Worm (Caenorhabditis elegans) whole organism, L2 larva: Measurements from ENCODE around the gene srd-56.

Experiments
- C34F6.9 ChIP-seq: fragments of 150-350 bp; optimal IDR thresholded peaks from 2 replicates; lab custom pipeline; 2014; ENCODE audit warnings: missing biosample characterization, missing genetic modification characterization
- F13H6.1 ChIP-seq: sonication (generic microtip); optimal IDR thresholded peaks from 2 replicates; lab custom pipeline; 2016; ENCODE audit warnings: missing genetic modification characterization, missing compliant biosample characterization
- R02D3.7 ChIP-seq: fragments of 150-350 bp; optimal IDR thresholded peaks from 2 replicates; lab custom pipeline; 2014; ENCODE audit warnings: missing biosample characterization, missing genetic modification characterization
- Y55F3AM.14 ChIP-seq: fragments of 200-800 bp; sonication (Bioruptor generic); optimal IDR thresholded peaks from 2 replicates; lab custom pipeline; 2018; ENCODE audit warnings: mild to moderate bottlenecking, missing genetic modification characterization, missing compliant biosample characterization
- ZK546.5 ChIP-seq: sonication (generic microtip); optimal IDR thresholded peaks from 2 replicates; lab custom pipeline; 2017; ENCODE audit warnings: missing biosample characterization, missing genetic modification characterization
- alr-1 ChIP-seq: fragments of 150-350 bp; optimal IDR thresholded peaks from 2 replicates; lab custom pipeline; 2014; ENCODE audit warnings: missing biosample characterization, missing genetic modification characterization
- aly-2 ChIP-seq: fragments of 150-350 bp; optimal IDR thresholded peaks from 2 replicates; lab custom pipeline; 2014; ENCODE audit warnings: missing biosample characterization, missing genetic modification characterization
- ama-1 ChIP-seq: fragments of 150-350 bp; optimal IDR thresholded peaks from 2 replicates; lab custom pipeline; 2018; ENCODE audit warnings: inconsistent platforms
- blmp-1 ChIP-seq: sonication (generic microtip); optimal IDR thresholded peaks from 2 replicates; lab custom pipeline; 2017; ENCODE audit warnings: missing genetic modification characterization, mild to moderate bottlenecking, missing compliant biosample characterization, antibody characterized with exemption, moderate library complexity; ENCODE audit not compliant: insufficient read depth
- ceh-16 ChIP-seq: fragments of 150-350 bp; optimal IDR thresholded peaks from 2 replicates; lab custom pipeline; 2014; ENCODE audit warnings: missing biosample characterization, missing genetic modification characterization
- ceh-82 ChIP-seq: fragments of 150-350 bp; optimal IDR thresholded peaks from 2 replicates; lab custom pipeline; 2014; ENCODE audit warnings: missing biosample characterization, missing genetic modification characterization
- crh-2 ChIP-seq: sonication (generic microtip); optimal IDR thresholded peaks from 2 replicates; lab custom pipeline; 2017; ENCODE audit warnings: missing biosample characterization, missing genetic modification characterization
- dmd-4 ChIP-seq: sonication (generic microtip); optimal IDR thresholded peaks from 2 replicates; lab custom pipeline; 2017; ENCODE audit warnings: missing biosample characterization, missing genetic modification characterization
- egl-27 ChIP-seq: sonication (generic microtip); optimal IDR thresholded peaks from 3 replicates; lab custom pipeline; 2017; ENCODE audit warnings: missing biosample characterization, missing genetic modification reagents, missing genetic modification characterization
- elt-1 ChIP-seq: fragments of 150-350 bp; optimal IDR thresholded peaks from 2 replicates; lab custom pipeline; 2014; ENCODE audit warnings: missing biosample characterization, missing genetic modification characterization
- elt-3 ChIP-seq: sonication (generic microtip); optimal IDR thresholded peaks from 2 replicates; lab custom pipeline; 2017; ENCODE audit warnings: missing biosample characterization, missing genetic modification characterization
- fos-1 ChIP-seq: fragments of 150-350 bp; optimal IDR thresholded peaks from 2 replicates; lab custom pipeline; 2014; ENCODE audit warnings: missing biosample characterization, missing genetic modification characterization
- gmeb-1 ChIP-seq: fragments of 150-350 bp; optimal IDR thresholded peaks from 2 replicates; lab custom pipeline; 2014; ENCODE audit warnings: missing biosample characterization, missing genetic modification characterization
- lin-11 ChIP-seq: fragments of 150-350 bp; sonication (generic microtip); optimal IDR thresholded peaks from 2 replicates; lab custom pipeline; 2014; ENCODE audit warnings: missing biosample characterization, missing genetic modification characterization, inconsistent platforms, mixed read lengths
- lin-13 ChIP-seq: fragments of 150-350 bp; optimal IDR thresholded peaks from 2 replicates; lab custom pipeline; 2014; ENCODE audit warnings: missing biosample characterization, missing genetic modification reagents, missing genetic modification characterization
- lin-39 ChIP-seq: fragments of 150-350 bp; optimal IDR thresholded peaks from 2 replicates; lab custom pipeline; 2014; ENCODE audit warnings: missing biosample characterization, missing genetic modification reagents, missing genetic modification characterization
- lsy-2 ChIP-seq, 2 experiments: fragments of 150-350 bp in 1 of 2; sonication (generic microtip) in 1 of 2; optimal IDR thresholded peaks; 2 replicates each; lab custom pipeline; 2014 to 2017; ENCODE audit warnings: missing biosample characterization in 2 of 2, missing genetic modification characterization in 2 of 2
- mab-5 ChIP-seq: fragments of 150-350 bp; optimal IDR thresholded peaks from 2 replicates; lab custom pipeline; 2014; ENCODE audit warnings: missing biosample characterization, missing genetic modification characterization
- mbf-1 ChIP-seq: sonication (generic microtip); optimal IDR thresholded peaks from 2 replicates; lab custom pipeline; 2017; ENCODE audit warnings: missing biosample characterization, missing genetic modification characterization
- mdl-1 ChIP-seq, 2 experiments: fragments of 150-350 bp in 1 of 2; sonication (generic microtip) in 1 of 2; optimal IDR thresholded peaks; 2 replicates each; lab custom pipeline; 2017; ENCODE audit warnings: missing biosample characterization in 2 of 2, missing genetic modification characterization in 2 of 2
- nhr-10 ChIP-seq: sonication (generic microtip); optimal IDR thresholded peaks from 2 replicates; lab custom pipeline; 2017; ENCODE audit warnings: missing biosample characterization, missing genetic modification characterization
- nhr-11 ChIP-seq: fragments of 150-350 bp; optimal IDR thresholded peaks from 2 replicates; lab custom pipeline; 2014; ENCODE audit warnings: missing biosample characterization, missing genetic modification characterization
- nhr-12 ChIP-seq: fragments of 150-350 bp; optimal IDR thresholded peaks from 2 replicates; lab custom pipeline; 2014; ENCODE audit warnings: missing biosample characterization, missing genetic modification characterization
- nhr-129 ChIP-seq: fragments of 150-350 bp; optimal IDR thresholded peaks from 2 replicates; lab custom pipeline; 2014; ENCODE audit warnings: missing biosample characterization, missing genetic modification characterization
- nhr-21 ChIP-seq: fragments of 150-350 bp; optimal IDR thresholded peaks from 2 replicates; lab custom pipeline; 2014; ENCODE audit warnings: missing biosample characterization, missing genetic modification characterization
- nhr-23 ChIP-seq: fragments of 150-350 bp; optimal IDR thresholded peaks from 2 replicates; lab custom pipeline; 2014; ENCODE audit warnings: missing biosample characterization, missing genetic modification reagents, missing genetic modification characterization
- nhr-237 ChIP-seq: fragments of 150-350 bp; optimal IDR thresholded peaks from 2 replicates; lab custom pipeline; 2014; ENCODE audit warnings: missing biosample characterization, missing genetic modification characterization
- nhr-25 ChIP-seq: fragments of 150-350 bp; sonication (generic microtip); optimal IDR thresholded peaks from 3 replicates; lab custom pipeline; 2014; ENCODE audit warnings: missing biosample characterization, missing genetic modification characterization
- nhr-6 ChIP-seq: fragments of 150-350 bp; optimal IDR thresholded peaks from 2 replicates; lab custom pipeline; 2014; ENCODE audit warnings: missing biosample characterization, missing genetic modification characterization
- nhr-77 ChIP-seq: fragments of 150-350 bp; optimal IDR thresholded peaks from 2 replicates; lab custom pipeline; 2014; ENCODE audit warnings: missing biosample characterization, missing genetic modification characterization
- peb-1 ChIP-seq: fragments of 150-350 bp; optimal IDR thresholded peaks from 2 replicates; lab custom pipeline; 2014; ENCODE audit warnings: missing biosample characterization, missing genetic modification characterization
- sem-4 ChIP-seq: fragments of 150-350 bp; optimal IDR thresholded peaks from 2 replicates; lab custom pipeline; 2014; ENCODE audit warnings: missing biosample characterization, missing genetic modification reagents, missing genetic modification characterization
- skn-1 ChIP-seq: sonication (generic microtip); optimal IDR thresholded peaks from 2 replicates; lab custom pipeline; 2017; ENCODE audit warnings: missing biosample characterization, missing genetic modification characterization
- sma-3 ChIP-seq: sonication (generic microtip); optimal IDR thresholded peaks from 2 replicates; lab custom pipeline; 2016; ENCODE audit warnings: missing genetic modification reagents, missing genetic modification characterization, missing compliant biosample characterization
- sma-9 ChIP-seq, 2 experiments: fragments of 150-350 bp in 1 of 2; sonication (generic microtip) in 1 of 2; optimal IDR thresholded peaks; 2 replicates each; lab custom pipeline; 2014 to 2016; ENCODE audit warnings: missing genetic modification characterization in 2 of 2, mild to moderate bottlenecking in 1 of 2, missing biosample characterization in 1 of 2, missing compliant biosample characterization in 1 of 2, missing genetic modification reagents in 1 of 2, moderate library complexity in 1 of 2
- snpc-4 ChIP-seq: fragments of 150-350 bp; optimal IDR thresholded peaks from 2 replicates; lab custom pipeline; 2014; ENCODE audit warnings: missing biosample characterization, missing genetic modification characterization
- unc-39 ChIP-seq: fragments of 150-350 bp; optimal IDR thresholded peaks from 2 replicates; lab custom pipeline; 2014; ENCODE audit warnings: missing biosample characterization, missing genetic modification characterization
- unc-55 ChIP-seq: fragments of 150-350 bp; sonication (generic microtip); optimal IDR thresholded peaks from 3 replicates; lab custom pipeline; 2014; ENCODE audit warnings: missing biosample characterization, missing genetic modification reagents, missing genetic modification characterization
- unc-62 ChIP-seq: fragments of 150-350 bp; optimal IDR thresholded peaks from 2 replicates; lab custom pipeline; 2014; ENCODE audit warnings: missing biosample characterization, missing genetic modification reagents, missing genetic modification characterization
- zag-1 ChIP-seq: fragments of 150-350 bp; optimal IDR thresholded peaks from 2 replicates; lab custom pipeline; 2014; ENCODE audit warnings: missing biosample characterization, missing genetic modification characterization
- ztf-1 ChIP-seq: fragments of 200-800 bp; sonication (Bioruptor generic); conservative IDR thresholded peaks from 2 replicates; pipeline ENCODE4 v1.3.6; 2022; ENCODE audit warnings: missing genetic modification characterization, missing compliant biosample characterization
- ztf-11 ChIP-seq: sonication (generic microtip); optimal IDR thresholded peaks from 2 replicates; lab custom pipeline; 2017; ENCODE audit warnings: missing biosample characterization, missing genetic modification characterization
- ztf-4 ChIP-seq: fragments of 150-350 bp; optimal IDR thresholded peaks from 2 replicates; lab custom pipeline; 2014; ENCODE audit warnings: missing biosample characterization, missing genetic modification characterization

Gene srd-56

DNA sequence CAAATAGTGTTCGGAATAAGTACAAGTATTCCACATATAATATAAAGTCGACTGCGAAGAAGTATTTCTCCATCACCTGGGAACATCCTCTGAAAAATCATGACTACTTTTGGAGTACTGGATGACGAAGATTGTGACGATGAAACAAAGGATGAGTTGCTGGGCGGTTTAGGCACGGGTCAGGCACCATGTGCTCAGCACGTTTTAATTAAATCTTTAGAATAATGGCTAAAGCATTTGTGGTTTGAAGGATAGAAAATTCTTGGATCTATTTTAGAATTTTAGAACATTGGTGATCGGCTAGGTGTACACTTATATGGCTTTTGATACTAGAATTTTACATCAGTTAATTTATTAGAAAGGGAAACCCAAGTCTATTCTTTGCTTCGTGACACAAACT lies 15.9 kb downstream of the srd-56 start, which contains the start of gene C27H5.6:
TSS of gene C27H5.6 (minus strand) at position 101 of the 400 bp plus-strand sequence.
- TF ChIP-seq crh-2 (tag; lab: Kevin White, UChicago) (no peak), mdl-1 (tag; optimal IDR thresholded peaks at IDR 0.05; lab: Kevin White, UChicago) (no peak)

- TF ChIP-seq peb-1 (tag; lab: Kevin White, UChicago) (no peak), unc-39 (tag; lab: Kevin White, UChicago) (no peak), nhr-237 (tag; lab: Kevin White, UChicago) (no peak)
These were observed 16.9 kb downstream of the srd-56 start for ce11 chrII:7186117-7186516.

DNA sequence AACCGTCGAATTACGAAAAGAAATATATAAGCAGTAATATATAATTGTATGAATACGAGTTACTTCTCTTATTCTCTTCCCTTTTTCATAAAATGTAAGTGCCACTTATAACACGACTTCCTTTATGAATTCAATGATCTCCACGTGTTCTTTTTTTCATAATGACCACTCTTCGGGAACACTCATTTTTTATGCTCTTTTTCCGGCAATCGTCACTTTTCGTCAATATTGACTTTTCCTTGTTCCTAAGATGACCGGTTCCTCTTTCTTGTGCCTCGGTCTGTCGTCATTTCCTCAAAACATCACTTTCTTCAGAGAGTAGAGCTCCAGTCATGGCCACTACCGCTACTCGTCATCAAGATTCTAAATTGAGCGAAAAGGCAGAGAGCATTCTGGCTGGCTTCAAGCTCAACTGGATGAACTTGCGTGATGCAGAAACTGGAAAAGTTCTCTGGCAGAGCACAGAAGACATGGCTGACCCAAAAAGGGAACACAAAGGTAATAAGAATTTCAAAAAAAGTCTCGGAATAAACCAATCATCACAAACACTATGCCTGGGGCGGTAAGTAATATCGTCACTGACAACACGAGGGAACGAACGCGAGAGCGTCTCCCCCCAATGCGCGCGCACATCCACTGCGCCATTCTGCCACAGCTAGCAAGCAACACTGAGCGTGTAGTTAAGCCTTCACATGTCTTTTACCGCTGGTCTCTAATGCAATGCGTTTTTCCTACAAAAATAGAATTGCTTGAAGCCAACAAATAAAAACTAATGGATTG lies 19.3 kb downstream of the srd-56 start, which contains the start of gene pdl-1:
TSS of gene pdl-1 (plus strand) at position 309 of the 780 bp plus-strand sequence.
- TF ChIP-seq nhr-21 (peak; percentile 74), nhr-10 (tag; lab: Kevin White, UChicago) (no peak), mab-5 (tag; lab: Kevin White, UChicago) (peak; percentile 56), unc-55 (GFP tag; lab: Kevin White, UChicago) (peak; percentile 74), sma-3 (GFP tag; lab: Kevin White, UChicago) (peak; percentile 55), nhr-129 (tag; lab: Kevin White, UChicago) (peak; percentile 76), ztf-11 (tag; lab: Kevin White, UChicago) (no peak), nhr-12 (tag; lab: Kevin White, UChicago) (no peak), ama-1 (lab: Kevin White, UChicago) (no peak), gmeb-1 (tag; lab: Kevin White, UChicago) (peak; percentile 68), nhr-23 (no peak), fos-1 (tag; lab: Kevin White, UChicago) (peak; percentile 54), ceh-16 (tag; lab: Kevin White, UChicago) (peak; percentile 41), sma-9 (GFP tag; optimal IDR thresholded peaks at IDR 0.05; lab: Kevin White, UChicago) (peak; percentile 84), sma-9 (tag; optimal IDR thresholded peaks at IDR 0.05; lab: Kevin White, UChicago) (no peak), elt-3 (tag; lab: Kevin White, UChicago) (no peak), R02D3.7 (no peak), zag-1 (peak; percentile 15), elt-1 (tag; lab: Kevin White, UChicago) (no peak), skn-1 (tag; lab: Kevin White, UChicago) (no peak), unc-62 (no peak), aly-2 (tag; lab: Kevin White, UChicago) (no peak), nhr-77 (tag; lab: Kevin White, UChicago) (no peak), C34F6.9 (tag; lab: Kevin White, UChicago) (peak; percentile 67), snpc-4 (peak; percentile 22), dmd-4 (no peak), blmp-1 (tag; lab: Kevin White, UChicago) (peak; percentile 25), alr-1 (tag; lab: Kevin White, UChicago) (no peak), nhr-25 (tag; lab: Kevin White, UChicago) (no peak), F13H6.1 (tag; lab: Kevin White, UChicago) (peak; percentile 65), ztf-4 (tag; lab: Kevin White, UChicago) (peak; percentile 60), mdl-1 (tag; optimal IDR thresholded peaks at IDR 0.05; lab: Kevin White, UChicago) (peak in 1 of 2 experiments; percentile 30), ceh-82 (tag; lab: Kevin White, UChicago) (no peak), lin-13 (GFP tag; lab: Kevin White, UChicago) (peak; percentile 73), ztf-1 (GFP tag; lab: Robert Waterston, UW) (no peak), crh-2 (tag; lab: Kevin White, UChicago) (peak; percentile 35), egl-27 (tag; lab: Kevin White, UChicago) (peak; percentile 31), Y55F3AM.14 (GFP tag; lab: Kevin White, UChicago) (peak; percentile 63), ZK546.5 (tag; lab: Kevin White, UChicago) (no peak), sem-4 (peak; percentile 56), lin-11 (tag; lab: Kevin White, UChicago) (peak; percentile 81), lin-39 (no peak), unc-39 (tag; lab: Kevin White, UChicago) (no peak), peb-1 (tag; lab: Kevin White, UChicago) (no peak), lsy-2 (tag; optimal IDR thresholded peaks at IDR 0.05; lab: Kevin White, UChicago) (peak; percentile 7 to 61), nhr-11 (no peak), nhr-6 (tag; lab: Kevin White, UChicago) (no peak), nhr-237 (tag; lab: Kevin White, UChicago) (no peak), mbf-1 (no peak)
